Worm (Caenorhabditis elegans) whole organism, L1 larva: Measurements from ENCODE around the gene T01B7.9.

Source experiments
- ama-1 ChIP-seq: fragments of 150-350 bp; optimal IDR thresholded peaks from 2 replicates; lab custom pipeline; 2014
- ceh-82 ChIP-seq, 3 experiments: fragments of 150-350 bp in 1 of 3; sonication (generic microtip) in 2 of 3; optimal IDR thresholded peaks; 2 replicates each; lab custom pipeline; 2014 to 2017; ENCODE audit warnings: missing biosample characterization in 3 of 3, missing genetic modification characterization in 3 of 3
- fos-1 ChIP-seq: fragments of 150-350 bp; optimal IDR thresholded peaks from 2 replicates; lab custom pipeline; 2014; ENCODE audit warnings: missing biosample characterization, missing genetic modification characterization
- lin-13 ChIP-seq: fragments of 150-350 bp; optimal IDR thresholded peaks from 2 replicates; lab custom pipeline; 2014; ENCODE audit warnings: missing biosample characterization, missing genetic modification reagents, missing genetic modification characterization
- mep-1 ChIP-seq: fragments of 150-350 bp; optimal IDR thresholded peaks from 2 replicates; lab custom pipeline; 2014; ENCODE audit warnings: missing biosample characterization, missing genetic modification characterization
- nhr-12 ChIP-seq: sonication (generic microtip); optimal IDR thresholded peaks from 2 replicates; lab custom pipeline; 2017; ENCODE audit warnings: missing biosample characterization, missing genetic modification characterization
- unc-130 ChIP-seq: fragments of 150-350 bp; optimal IDR thresholded peaks from 2 replicates; lab custom pipeline; 2017; ENCODE audit warnings: missing biosample characterization, missing genetic modification characterization, inconsistent platforms
- unc-62 ChIP-seq: fragments of 150-350 bp; optimal IDR thresholded peaks from 2 replicates; lab custom pipeline; 2014; ENCODE audit warnings: missing biosample characterization, missing genetic modification reagents, missing genetic modification characterization

DNA sequence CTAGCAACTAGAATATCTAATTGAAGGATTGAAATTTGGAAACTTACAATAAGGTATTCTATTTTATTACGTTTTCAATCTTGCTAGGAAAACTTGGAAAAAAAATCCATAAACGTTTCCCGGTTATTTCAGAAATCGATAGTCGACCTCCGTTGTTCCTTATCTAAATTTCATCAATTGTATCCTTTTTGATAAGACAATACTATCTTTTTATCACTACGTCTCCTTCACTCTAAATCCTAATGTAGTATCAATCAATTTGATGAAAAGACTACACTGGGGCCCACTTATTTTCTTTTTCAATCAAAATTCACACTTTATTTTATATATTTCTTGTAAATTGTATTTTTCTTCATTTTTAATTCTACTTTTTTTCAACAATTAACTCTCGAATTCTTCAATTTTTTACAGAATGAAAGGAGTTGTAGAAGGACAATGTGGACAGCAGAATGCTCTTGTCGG is 22.2 kb downstream of the T01B7.9 start, which contains the start of gene prx-5:
- TF ChIP-seq unc-130 (tag; lab: Kevin White, UChicago) (no peak), ceh-82 (tag; optimal IDR thresholded peaks at IDR 0.05; lab: Kevin White, UChicago) (no peak), unc-62 (GFP tag; lab: Kevin White, UChicago) (no peak), ama-1 (lab: Kevin White, UChicago) (no peak), mep-1 (no peak), lin-13 (GFP tag; lab: Kevin White, UChicago) (no peak), fos-1 (tag; lab: Kevin White, UChicago) (no peak), nhr-12 (tag; lab: Kevin White, UChicago) (no peak)
